Fruit fly (Drosophila melanogaster) whole organism, pupa: Measurements from ENCODE around the gene Rpt5.

Experiments
- CG9948 ChIP-seq: fragments of 200-800 bp; sonication (Bioruptor generic); optimal IDR thresholded peaks from 2 replicates; lab custom pipeline; 2018; ENCODE audit warnings: missing biosample characterization, mild to moderate bottlenecking, missing genetic modification characterization, moderate library complexity
- Pif1B ChIP-seq: fragments of 200-800 bp; sonication (Bioruptor generic); optimal IDR thresholded peaks from 3 replicates; lab custom pipeline; 2016; ENCODE audit warnings: missing biosample characterization, missing genetic modification characterization
- rn ChIP-seq: fragments of 200-800 bp; sonication (Bioruptor generic); IDR thresholded peaks from 2 replicates; pipeline ENCODE4 v1.3.6; 2022; ENCODE audit warnings: missing biosample characterization, missing genetic modification characterization

- peak; percentile 33; the same call in 1 of the 2 replicates for TF ChIP-seq rn
- peak; percentile 63 for TF ChIP-seq CG9948 (tag; lab: Kevin White, UChicago)
- peak; percentile 45 for TF ChIP-seq Pif1B (GFP tag; lab: Kevin White, UChicago)
Measured at dm6 chr3R:23726740-23727139, 25.9 kb upstream of the Rpt5 start.
